Fruit fly (Drosophila melanogaster) whole organism, embryonic: ENCODE results near the gene psh.

Experiments used
- Atf-2 ChIP-seq: fragments of 200-800 bp; sonication (Bioruptor generic); optimal IDR thresholded peaks from 2 replicates; lab custom pipeline; 2016; ENCODE audit warnings: missing biosample characterization, missing genetic modification characterization
- Atf3 ChIP-seq: fragments of 200-800 bp; sonication (Bioruptor generic); optimal IDR thresholded peaks from 3 replicates; lab custom pipeline; 2016; ENCODE audit warnings: missing biosample characterization, missing genetic modification characterization
- Awh ChIP-seq: fragments of 200-800 bp; sonication (Bioruptor generic); IDR thresholded peaks from 2 replicates; pipeline ENCODE4, ENCODE4 v1.3.6; 2022; ENCODE audit warnings: missing biosample characterization, missing genetic modification characterization
- Bgb ChIP-seq: fragments of 200-800 bp; sonication (Bioruptor generic); IDR thresholded peaks from 2 replicates; pipeline ENCODE4 v1.3.6; 2022; ENCODE audit warnings: missing biosample characterization, missing genetic modification characterization; ENCODE audit not compliant: partially characterized antibody
- Blimp-1 ChIP-seq: fragments of 200-800 bp; sonication (Bioruptor generic); optimal IDR thresholded peaks from 3 replicates; lab custom pipeline; 2018; ENCODE audit warnings: missing biosample characterization, missing genetic modification characterization, mild to moderate bottlenecking, moderate library complexity, missing genetic modification reagents
- CG10209 ChIP-seq: fragments of 200-800 bp; sonication (Bioruptor generic); optimal IDR thresholded peaks from 3 replicates; lab custom pipeline; 2017; ENCODE audit warnings: missing biosample characterization, mild to moderate bottlenecking, missing genetic modification characterization, missing genetic modification reagents
- CG11398 ChIP-seq: fragments of 200-800 bp; sonication (Bioruptor generic); optimal IDR thresholded peaks from 2 replicates; lab custom pipeline; 2016; ENCODE audit warnings: missing biosample characterization, missing genetic modification characterization
- CG11560 ChIP-seq: fragments of 200-800 bp; sonication (Bioruptor generic); IDR thresholded peaks from 3 replicates; pipeline ENCODE4 v1.3.6; 2022; ENCODE audit warnings: missing biosample characterization, missing genetic modification characterization
- CG12219 ChIP-seq: fragments of 200-800 bp; sonication (Bioruptor generic); optimal IDR thresholded peaks from 3 replicates; lab custom pipeline; 2018; ENCODE audit warnings: missing biosample characterization, mild to moderate bottlenecking, missing genetic modification characterization
- CG13775 ChIP-seq: fragments of 200-800 bp; sonication (Bioruptor generic); optimal IDR thresholded peaks from 3 replicates; lab custom pipeline; 2017; ENCODE audit warnings: missing biosample characterization, mild to moderate bottlenecking, missing genetic modification characterization
- CG14710 ChIP-seq: fragments of 200-800 bp; sonication (Bioruptor generic); optimal IDR thresholded peaks from 3 replicates; lab custom pipeline; 2019; ENCODE audit warnings: missing biosample characterization, mild to moderate bottlenecking, missing genetic modification characterization, moderate library complexity
- CG15479 ChIP-seq: fragments of 200-800 bp; sonication (Bioruptor generic); optimal IDR thresholded peaks from 3 replicates; lab custom pipeline; 2019; ENCODE audit warnings: missing biosample characterization, mild to moderate bottlenecking, missing genetic modification characterization, moderate library complexity
- CG16815 ChIP-seq: fragments of 200-800 bp; sonication (Bioruptor generic); optimal IDR thresholded peaks from 3 replicates; lab custom pipeline; 2017; ENCODE audit warnings: missing biosample characterization, mild to moderate bottlenecking, missing genetic modification characterization
- CG16863 ChIP-seq: fragments of 200-800 bp; sonication (Bioruptor generic); optimal IDR thresholded peaks from 3 replicates; lab custom pipeline; 2016; ENCODE audit warnings: missing biosample characterization, missing genetic modification characterization
- CG2712 ChIP-seq: fragments of 200-800 bp; optimal IDR thresholded peaks from 3 replicates; lab custom pipeline; 2019; ENCODE audit warnings: missing biosample characterization, mild to moderate bottlenecking, missing genetic modification characterization, moderate library complexity
- CG30020 ChIP-seq: fragments of 200-800 bp; optimal IDR thresholded peaks from 2 replicates; lab custom pipeline; 2019; ENCODE audit warnings: missing biosample characterization, mild to moderate bottlenecking, missing genetic modification characterization, moderate library complexity
- CG4854 ChIP-seq: fragments of 200-800 bp; sonication (Bioruptor generic); optimal IDR thresholded peaks from 2 replicates; lab custom pipeline; 2016; ENCODE audit warnings: missing biosample characterization, missing genetic modification characterization, inconsistent platforms
- CG5245 ChIP-seq: fragments of 200-800 bp; sonication (Bioruptor generic); optimal IDR thresholded peaks from 3 replicates; lab custom pipeline; 2016; ENCODE audit warnings: missing biosample characterization, missing genetic modification characterization
- CG5953 ChIP-seq: fragments of 200-800 bp; sonication (Bioruptor generic); IDR thresholded peaks from 2 replicates; pipeline ENCODE4 v1.3.6; 2022; ENCODE audit warnings: missing biosample characterization, missing genetic modification characterization
- CG6175 ChIP-seq: fragments of 200-800 bp; sonication (Bioruptor generic); IDR thresholded peaks from 3 replicates; pipeline ENCODE4 v1.3.6; 2022; ENCODE audit warnings: missing biosample characterization, missing genetic modification characterization
- CG9215 ChIP-seq: fragments of 200-800 bp; sonication (Bioruptor generic); IDR thresholded peaks from 2 replicates; pipeline ENCODE4 v1.3.6; 2022; ENCODE audit warnings: missing biosample characterization, missing genetic modification characterization
- CG9437 ChIP-seq: fragments of 200-800 bp; sonication (Bioruptor generic); optimal IDR thresholded peaks from 2 replicates; lab custom pipeline; 2018; ENCODE audit warnings: missing biosample characterization, mild to moderate bottlenecking, missing genetic modification characterization
- CG9817 ChIP-seq: fragments of 200-800 bp; sonication (Bioruptor generic); optimal IDR thresholded peaks from 2 replicates; lab custom pipeline; 2018; ENCODE audit warnings: missing biosample characterization, mild to moderate bottlenecking, missing genetic modification characterization, moderate library complexity
- CTCF ChIP-seq: fragments of 200-800 bp; sonication (Bioruptor generic); optimal IDR thresholded peaks from 2 replicates; lab custom pipeline; 2017; ENCODE audit warnings: missing biosample characterization, mild to moderate bottlenecking, missing genetic modification characterization, moderate library complexity
- E2f2 ChIP-seq: fragments of 200-800 bp; sonication (Bioruptor generic); IDR thresholded peaks from 2 replicates; pipeline ENCODE4 v1.3.6; 2022; ENCODE audit warnings: missing biosample characterization, missing genetic modification characterization
- Eip74EF ChIP-seq, 2 experiments: fragments of 200-800 bp in 1 of 2; fragments of >200 bp in 1 of 2; sonication (Bioruptor generic) in 1 of 2; optimal IDR thresholded peaks; 2 replicates each; lab custom pipeline; 2017 to 2019; ENCODE audit warnings: missing biosample characterization in 2 of 2, missing genetic modification characterization in 2 of 2, mild to moderate bottlenecking in 1 of 2, moderate library complexity in 1 of 2
- Ets65A ChIP-seq: fragments of 200-800 bp; sonication (Bioruptor generic); peaks from one replicate; lab custom pipeline; 2016; ENCODE audit warnings: missing biosample characterization, missing genetic modification characterization
- HmgZ ChIP-seq: fragments of 200-800 bp; sonication (Bioruptor generic); optimal IDR thresholded peaks from 2 replicates; lab custom pipeline; 2018; ENCODE audit warnings: missing biosample characterization, mild to moderate bottlenecking, missing genetic modification characterization
- MBD-R2 ChIP-seq: fragments of 200-800 bp; sonication (Bioruptor generic); IDR thresholded peaks from 2 replicates; pipeline ENCODE4 v1.3.6; 2022; ENCODE audit warnings: missing biosample characterization, missing genetic modification characterization
- Mad ChIP-seq: fragments of 200-800 bp; sonication (Bioruptor generic); optimal IDR thresholded peaks from 2 replicates; lab custom pipeline; 2016; ENCODE audit warnings: missing biosample characterization, missing genetic modification characterization
- NC2β ChIP-seq: fragments of 200-800 bp; sonication (Bioruptor generic); optimal IDR thresholded peaks from 2 replicates; lab custom pipeline; 2016; ENCODE audit warnings: missing biosample characterization, missing genetic modification characterization
- NK7.1 ChIP-seq: fragments of 200-800 bp; sonication (Bioruptor generic); optimal IDR thresholded peaks from 3 replicates; lab custom pipeline; 2016; ENCODE audit warnings: missing biosample characterization, missing genetic modification characterization
- Sin3A ChIP-seq: fragments of >200 bp; optimal IDR thresholded peaks from 2 replicates; lab custom pipeline; 2018
- Spps ChIP-seq: fragments of 200-800 bp; sonication (Bioruptor generic); optimal IDR thresholded peaks from 2 replicates; lab custom pipeline; 2018; ENCODE audit warnings: missing biosample characterization, mild to moderate bottlenecking, missing genetic modification characterization
- ase ChIP-seq: fragments of 200-800 bp; sonication (Bioruptor generic); IDR thresholded peaks from 3 replicates; pipeline ENCODE4 v1.3.6; 2022; ENCODE audit warnings: missing biosample characterization, missing genetic modification characterization
- cato ChIP-seq: fragments of 200-800 bp; sonication (Bioruptor generic); optimal IDR thresholded peaks from 2 replicates; lab custom pipeline; 2016; ENCODE audit warnings: missing biosample characterization, missing genetic modification characterization, borderline replicate concordance
- h ChIP-seq: fragments of >200 bp; optimal IDR thresholded peaks from 2 replicates; lab custom pipeline; 2017
- ham ChIP-seq: fragments of 200-800 bp; sonication (Bioruptor generic); IDR thresholded peaks from 2 replicates; pipeline ENCODE4 v1.3.6; 2022; ENCODE audit warnings: missing biosample characterization, missing genetic modification characterization
- jumu ChIP-seq: fragments of 200-800 bp; sonication (Bioruptor generic); optimal IDR thresholded peaks from 3 replicates; lab custom pipeline; 2016; ENCODE audit warnings: missing biosample characterization, missing genetic modification characterization
- lbe ChIP-seq: fragments of 200-800 bp; sonication (Bioruptor generic); optimal IDR thresholded peaks from 2 replicates; lab custom pipeline; 2016; ENCODE audit warnings: missing biosample characterization, mild to moderate bottlenecking, missing genetic modification characterization
- lilli ChIP-seq: fragments of 200-800 bp; sonication (Bioruptor generic); optimal IDR thresholded peaks from 3 replicates; lab custom pipeline; 2016; ENCODE audit warnings: missing biosample characterization, missing genetic modification characterization
- odd ChIP-seq: fragments of 200-800 bp; sonication (Bioruptor generic); optimal IDR thresholded peaks from 2 replicates; lab custom pipeline; 2017; ENCODE audit warnings: missing biosample characterization, mild to moderate bottlenecking, missing genetic modification characterization
- pita ChIP-seq: fragments of 200-800 bp; sonication (Bioruptor generic); optimal IDR thresholded peaks from 2 replicates; lab custom pipeline; 2017; ENCODE audit warnings: missing biosample characterization, mild to moderate bottlenecking, missing genetic modification characterization
- rib ChIP-seq: fragments of 200-800 bp; sonication (Bioruptor generic); IDR thresholded peaks from 2 replicates; pipeline ENCODE4 v1.3.6; 2022; ENCODE audit warnings: missing biosample characterization, missing genetic modification characterization
- sens ChIP-seq: fragments of 200-800 bp; sonication (Bioruptor generic); peaks from one replicate; lab custom pipeline; 2016; ENCODE audit warnings: missing biosample characterization, missing genetic modification characterization
- so ChIP-seq: fragments of 200-800 bp; sonication (Bioruptor generic); IDR thresholded peaks from 3 replicates; pipeline ENCODE4 v1.3.6; 2022; ENCODE audit warnings: missing biosample characterization, missing genetic modification characterization
- sob ChIP-seq: fragments of 200-800 bp; sonication (Bioruptor generic); IDR thresholded peaks from 2 replicates; pipeline ENCODE4 v1.3.6; 2022; ENCODE audit warnings: missing biosample characterization, missing genetic modification characterization
- tap ChIP-seq: fragments of 200-800 bp; optimal IDR thresholded peaks from 3 replicates; lab custom pipeline; 2019; ENCODE audit warnings: missing biosample characterization, mild to moderate bottlenecking, missing genetic modification characterization, moderate library complexity
- vnd ChIP-seq: fragments of 200-800 bp; sonication (Bioruptor generic); IDR thresholded peaks from 3 replicates; pipeline ENCODE4 v1.3.6; 2022; ENCODE audit warnings: missing biosample characterization, missing genetic modification characterization; ENCODE audit not compliant: partially characterized antibody
- yki ChIP-seq: fragments of >200 bp; optimal IDR thresholded peaks from 3 replicates; lab custom pipeline; 2018
- zf30C ChIP-seq: fragments of 200-800 bp; sonication (Bioruptor generic); optimal IDR thresholded peaks from 3 replicates; lab custom pipeline; 2018; ENCODE audit warnings: missing biosample characterization, mild to moderate bottlenecking, missing genetic modification characterization

psh gene

dm6 chrX:18506639-18507528, 20.2 kb upstream of the psh start (continued):
- TF ChIP-seq CG2712 (tag; lab: Kevin White, UChicago) (peak; percentile 78), Blimp-1 (GFP tag; lab: Kevin White, UChicago) (peak; percentile 79), CG9215 (peak; percentile 31), NK7.1 (GFP tag; lab: Kevin White, UChicago) (peak; percentile 75), CG10209 (GFP tag; lab: Kevin White, UChicago) (peak; percentile 81), CG4854 (GFP tag; lab: Kevin White, UChicago) (peak; percentile 68), CTCF (GFP tag; lab: Kevin White, UChicago) (peak; percentile 40), NC2β (GFP tag; lab: Kevin White, UChicago) (peak; percentile 4), zf30C (GFP tag; lab: Kevin White, UChicago) (peak; percentile 85), CG16863 (GFP tag; lab: Kevin White, UChicago) (peak; percentile 76), odd (GFP tag; lab: Kevin White, UChicago) (peak; percentile 31), lilli (GFP tag; lab: Kevin White, UChicago) (peak; percentile 81), lbe (GFP tag; lab: Kevin White, UChicago) (no peak), CG16815 (GFP tag; lab: Kevin White, UChicago) (peak; percentile 46), E2f2 (peak; percentile 55), CG13775 (GFP tag; lab: Kevin White, UChicago) (peak; percentile 68), CG9817 (peak; percentile 15), Atf-2 (GFP tag; lab: Kevin White, UChicago) (peak; percentile 78), sens (GFP tag; lab: Kevin White, UChicago) (peak; percentile 96), CG5953 (GFP tag; lab: Robert Waterston, UW) (peak; percentile 78), Spps (tag; lab: Kevin White, UChicago) (peak; percentile 62), CG5245 (GFP tag; lab: Kevin White, UChicago) (peak; percentile 74), Ets65A (peak; percentile 89), tap (tag; lab: Kevin White, UChicago) (peak; percentile 59), CG11560 (tag; lab: Robert Waterston, UW) (no peak; the same call in 2 of the 3 replicates), ham (GFP tag; lab: Robert Waterston, UW) (no peak), CG12219 (peak; percentile 73), Atf3 (peak; percentile 33), CG14710 (peak; percentile 64), so (GFP tag; lab: Robert Waterston, UW) (peak; percentile 85), MBD-R2 (peak; percentile 53; the same call in 1 of the 2 replicates), jumu (peak; percentile 65), h (no peak), CG30020 (tag; lab: Kevin White, UChicago) (no peak), Eip74EF (GFP tag; optimal IDR thresholded peaks at IDR 0.05; lab: Kevin White, UChicago) (peak in 1 of 2 experiments; percentile 58), CG11398 (GFP tag; lab: Kevin White, UChicago) (peak; percentile 48), sob (GFP tag; lab: Robert Waterston, UW) (peak; percentile 81), Bgb (GFP tag; lab: Robert Waterston, UW) (no peak), CG15479 (GFP tag; lab: Kevin White, UChicago) (no peak), cato (peak; percentile 62), pita (peak; percentile 25), Mad (GFP tag; lab: Kevin White, UChicago) (peak; percentile 59), CG9437 (GFP tag; lab: Kevin White, UChicago) (peak; percentile 52), ase (GFP tag; lab: Robert Waterston, UW) (peak; percentile 80), yki (lab: Kevin White, UChicago) (no peak), Sin3A (lab: Kevin White, UChicago) (no peak), CG6175 (GFP tag; lab: Robert Waterston, UW) (peak; percentile 55; the same call in 2 of the 3 replicates), Awh (peak; percentile 90), rib (GFP tag; lab: Robert Waterston, UW) (no peak), vnd (GFP tag; lab: Robert Waterston, UW) (no peak), HmgZ (tag; lab: Kevin White, UChicago) (peak; percentile 3)
